Fruit fly (Drosophila melanogaster) whole organism, embryonic: ENCODE data around the gene CG6067.

ENCODE experiments used
- Atf6 ChIP-seq: fragments of 200-800 bp; sonication (Bioruptor generic); IDR thresholded peaks from 2 replicates; pipeline ENCODE4 v1.3.6; 2022; ENCODE audit warnings: missing biosample characterization, missing genetic modification characterization
- Blimp-1 ChIP-seq: fragments of 200-800 bp; sonication (Bioruptor generic); optimal IDR thresholded peaks from 3 replicates; lab custom pipeline; 2018; ENCODE audit warnings: missing biosample characterization, missing genetic modification characterization, mild to moderate bottlenecking, moderate library complexity, missing genetic modification reagents
- CG10321 ChIP-seq: fragments of 200-800 bp; sonication (Bioruptor generic); IDR thresholded peaks from 2 replicates; pipeline ENCODE4 v1.3.6; 2022; ENCODE audit warnings: missing biosample characterization, missing genetic modification characterization
- CG10654 ChIP-seq: fragments of 200-800 bp; sonication (Bioruptor generic); optimal IDR thresholded peaks from 2 replicates; lab custom pipeline; 2016; ENCODE audit warnings: missing biosample characterization, missing genetic modification characterization
- CG11398 ChIP-seq: fragments of 200-800 bp; sonication (Bioruptor generic); optimal IDR thresholded peaks from 2 replicates; lab custom pipeline; 2016; ENCODE audit warnings: missing biosample characterization, missing genetic modification characterization
- CG11723 ChIP-seq: fragments of 200-800 bp; sonication (Bioruptor generic); optimal IDR thresholded peaks from 2 replicates; lab custom pipeline; 2017; ENCODE audit warnings: missing biosample characterization, mild to moderate bottlenecking, missing genetic modification characterization
- CG12071 ChIP-seq: fragments of 200-800 bp; sonication (Bioruptor generic); optimal IDR thresholded peaks from 3 replicates; lab custom pipeline; 2018; ENCODE audit warnings: missing biosample characterization, mild to moderate bottlenecking, missing genetic modification characterization
- CG12219 ChIP-seq: fragments of 200-800 bp; sonication (Bioruptor generic); optimal IDR thresholded peaks from 3 replicates; lab custom pipeline; 2018; ENCODE audit warnings: missing biosample characterization, mild to moderate bottlenecking, missing genetic modification characterization
- CG13287 ChIP-seq: fragments of 200-800 bp; sonication (Bioruptor generic); IDR thresholded peaks from 2 replicates; pipeline ENCODE4 v1.3.6; 2022; ENCODE audit warnings: missing biosample characterization, missing genetic modification characterization; ENCODE audit not compliant: partially characterized antibody
- CG14860 ChIP-seq: fragments of 200-800 bp; sonication (Bioruptor generic); IDR thresholded peaks from 3 replicates; pipeline ENCODE4 v1.3.6; 2022; ENCODE audit warnings: missing biosample characterization, missing genetic modification characterization; ENCODE audit not compliant: partially characterized antibody
- CG15696 ChIP-seq: fragments of 200-800 bp; sonication (Bioruptor generic); optimal IDR thresholded peaks from 2 replicates; lab custom pipeline; 2019; ENCODE audit warnings: missing biosample characterization, mild to moderate bottlenecking, missing genetic modification characterization, moderate library complexity
- CG16813 ChIP-seq: fragments of 200-800 bp; sonication (Bioruptor generic); IDR thresholded peaks from 3 replicates; pipeline ENCODE4 v1.3.6; 2022; ENCODE audit warnings: missing biosample characterization, missing genetic modification characterization; ENCODE audit not compliant: partially characterized antibody
- CG30020 ChIP-seq: fragments of 200-800 bp; optimal IDR thresholded peaks from 2 replicates; lab custom pipeline; 2019; ENCODE audit warnings: missing biosample characterization, mild to moderate bottlenecking, missing genetic modification characterization, moderate library complexity
- CG34224 ChIP-seq: fragments of 200-800 bp; sonication (Bioruptor generic); IDR thresholded peaks from 3 replicates; pipeline ENCODE4 v1.3.6; 2022; ENCODE audit warnings: missing biosample characterization, missing genetic modification characterization; ENCODE audit not compliant: partially characterized antibody
- CG6791 ChIP-seq: fragments of 200-800 bp; sonication (Bioruptor generic); IDR thresholded peaks from 3 replicates; pipeline ENCODE4 v1.3.6; 2022; ENCODE audit warnings: missing biosample characterization, missing genetic modification characterization; ENCODE audit not compliant: partially characterized antibody
- CG6813 ChIP-seq: fragments of 200-800 bp; sonication (Bioruptor generic); optimal IDR thresholded peaks from 2 replicates; lab custom pipeline; 2017; ENCODE audit warnings: missing biosample characterization, missing genetic modification characterization, mild to moderate bottlenecking, moderate library complexity, missing genetic modification reagents
- CG7745 ChIP-seq: fragments of 200-800 bp; sonication (Bioruptor generic); optimal IDR thresholded peaks from 2 replicates; lab custom pipeline; 2018; ENCODE audit warnings: missing biosample characterization, mild to moderate bottlenecking, missing genetic modification characterization, moderate library complexity
- CG7987 ChIP-seq: fragments of 200-800 bp; sonication (Bioruptor generic); optimal IDR thresholded peaks from 2 replicates; lab custom pipeline; 2018; ENCODE audit warnings: missing biosample characterization, mild to moderate bottlenecking, missing genetic modification characterization, moderate library complexity
- CG8924 ChIP-seq: fragments of 200-800 bp; optimal IDR thresholded peaks from 3 replicates; lab custom pipeline; 2019; ENCODE audit warnings: missing biosample characterization, mild to moderate bottlenecking, missing genetic modification characterization, moderate library complexity
- Doc3 ChIP-seq: fragments of 200-800 bp; sonication (Bioruptor generic); IDR thresholded peaks from 3 replicates; pipeline ENCODE4 v1.3.6; 2022; ENCODE audit warnings: missing biosample characterization, missing genetic modification characterization; ENCODE audit not compliant: partially characterized antibody
- Dref ChIP-seq: fragments of 200-800 bp; sonication (Bioruptor generic); IDR thresholded peaks from 2 replicates; pipeline ENCODE4 v1.3.6; 2022; ENCODE audit warnings: missing biosample characterization, missing genetic modification characterization
- Drgx ChIP-seq: fragments of 200-800 bp; sonication (Bioruptor generic); IDR thresholded peaks from 2 replicates; pipeline ENCODE4 v1.3.6; 2022; ENCODE audit warnings: missing biosample characterization, missing genetic modification characterization
- E2f2 ChIP-seq: fragments of 200-800 bp; sonication (Bioruptor generic); IDR thresholded peaks from 2 replicates; pipeline ENCODE4 v1.3.6; 2022; ENCODE audit warnings: missing biosample characterization, missing genetic modification characterization
- HLH4C ChIP-seq: fragments of 200-800 bp; sonication (Bioruptor generic); IDR thresholded peaks from 3 replicates; pipeline ENCODE4 v1.3.6; 2022; ENCODE audit warnings: missing biosample characterization, missing genetic modification characterization; ENCODE audit not compliant: partially characterized antibody
- MBD-R2 ChIP-seq: fragments of 200-800 bp; sonication (Bioruptor generic); IDR thresholded peaks from 2 replicates; pipeline ENCODE4 v1.3.6; 2022; ENCODE audit warnings: missing biosample characterization, missing genetic modification characterization
- Rx ChIP-seq: fragments of 200-800 bp; sonication (Bioruptor generic); IDR thresholded peaks from 2 replicates; pipeline ENCODE4 v1.3.6; 2022; ENCODE audit warnings: missing biosample characterization, missing genetic modification characterization
- aop ChIP-seq: fragments of 200-800 bp; sonication (Bioruptor generic); IDR thresholded peaks from 2 replicates; pipeline ENCODE4 v1.3.6; 2022; ENCODE audit warnings: missing biosample characterization, missing genetic modification characterization
- ato ChIP-seq: fragments of 200-800 bp; sonication (Bioruptor generic); IDR thresholded peaks from 2 replicates; pipeline ENCODE4 v1.3.6; 2022; ENCODE audit warnings: missing biosample characterization, missing genetic modification characterization; ENCODE audit not compliant: partially characterized antibody
- bbx ChIP-seq: fragments of 200-800 bp; sonication (Bioruptor generic); IDR thresholded peaks from 2 replicates; pipeline ENCODE4 v1.3.6; 2022; ENCODE audit warnings: missing biosample characterization, missing genetic modification characterization; ENCODE audit not compliant: partially characterized antibody
- bowl ChIP-seq: fragments of 200-800 bp; sonication (Bioruptor generic); IDR thresholded peaks from 2 replicates; pipeline ENCODE4 v1.3.6; 2022; ENCODE audit warnings: missing biosample characterization, missing genetic modification characterization
- chinmo ChIP-seq: fragments of 200-800 bp; sonication (Bioruptor generic); IDR thresholded peaks from 4 replicates; pipeline ENCODE4 v1.3.6; 2022; ENCODE audit warnings: missing biosample characterization, missing genetic modification characterization; ENCODE audit not compliant: partially characterized antibody
- corto ChIP-seq: fragments of 200-800 bp; sonication (Bioruptor generic); optimal IDR thresholded peaks from 2 replicates; lab custom pipeline; 2016; ENCODE audit warnings: missing biosample characterization, mild to moderate bottlenecking, missing genetic modification characterization, moderate library complexity
- da ChIP-seq: fragments of 200-800 bp; sonication (Bioruptor generic); optimal IDR thresholded peaks from 2 replicates; lab custom pipeline; 2016; ENCODE audit warnings: missing biosample characterization, missing genetic modification characterization
- dpn ChIP-seq, 2 experiments: fragments of 200-800 bp; sonication (Bioruptor generic); optimal IDR thresholded peaks; 3 replicates each; lab custom pipeline; 2016; ENCODE audit warnings: missing biosample characterization in 2 of 2, missing genetic modification characterization in 2 of 2
- hb ChIP-seq: fragments of 200-800 bp; sonication (Bioruptor generic); IDR thresholded peaks from 3 replicates; pipeline ENCODE4 v1.3.6; 2022; ENCODE audit warnings: missing biosample characterization, missing genetic modification characterization; ENCODE audit not compliant: partially characterized antibody
- hbn ChIP-seq: fragments of 200-800 bp; sonication (Bioruptor generic); IDR thresholded peaks from 2 replicates; pipeline ENCODE4 v1.3.6; 2022; ENCODE audit warnings: missing biosample characterization, missing genetic modification characterization; ENCODE audit not compliant: partially characterized antibody
- inv ChIP-seq: fragments of 200-800 bp; sonication (Bioruptor generic); IDR thresholded peaks from 2 replicates; pipeline ENCODE4 v1.3.6; 2022; ENCODE audit warnings: missing biosample characterization, missing genetic modification characterization; ENCODE audit not compliant: partially characterized antibody
- kni ChIP-seq: fragments of 200-800 bp; sonication (Bioruptor generic); optimal IDR thresholded peaks from 3 replicates; lab custom pipeline; 2017; ENCODE audit warnings: mild to moderate bottlenecking, missing biosample characterization, missing genetic modification reagents, missing genetic modification characterization
- knrl ChIP-seq: fragments of 200-800 bp; sonication (Bioruptor generic); IDR thresholded peaks from 3 replicates; pipeline ENCODE4 v1.3.6; 2022; ENCODE audit warnings: missing biosample characterization, missing genetic modification characterization; ENCODE audit not compliant: partially characterized antibody
- luna ChIP-seq: fragments of 200-800 bp; sonication (Bioruptor generic); optimal IDR thresholded peaks from 2 replicates; lab custom pipeline; 2016; ENCODE audit warnings: missing biosample characterization, missing genetic modification characterization
- pfk ChIP-seq: fragments of 200-800 bp; sonication (Bioruptor generic); optimal IDR thresholded peaks from 2 replicates; lab custom pipeline; 2018; ENCODE audit warnings: missing biosample characterization, mild to moderate bottlenecking, missing genetic modification characterization, moderate library complexity
- sc ChIP-seq, 3 experiments: fragments of >200 bp in 2 of 3; fragments of 200-800 bp in 1 of 3; sonication (Bioruptor generic) in 1 of 3; optimal IDR thresholded peaks; 2 replicates in 2 of 3; 3 replicates in 1 of 3; lab custom pipeline; 2017; ENCODE audit warnings: mild to moderate bottlenecking in 1 of 3, missing biosample characterization in 1 of 3, missing genetic modification characterization in 1 of 3, missing genetic modification reagents in 1 of 3
- ssp ChIP-seq: fragments of 200-800 bp; sonication (Bioruptor generic); IDR thresholded peaks from 2 replicates; pipeline ENCODE4 v1.3.6; 2022; ENCODE audit warnings: missing biosample characterization, missing genetic modification characterization

Gene CG6067

DNA sequence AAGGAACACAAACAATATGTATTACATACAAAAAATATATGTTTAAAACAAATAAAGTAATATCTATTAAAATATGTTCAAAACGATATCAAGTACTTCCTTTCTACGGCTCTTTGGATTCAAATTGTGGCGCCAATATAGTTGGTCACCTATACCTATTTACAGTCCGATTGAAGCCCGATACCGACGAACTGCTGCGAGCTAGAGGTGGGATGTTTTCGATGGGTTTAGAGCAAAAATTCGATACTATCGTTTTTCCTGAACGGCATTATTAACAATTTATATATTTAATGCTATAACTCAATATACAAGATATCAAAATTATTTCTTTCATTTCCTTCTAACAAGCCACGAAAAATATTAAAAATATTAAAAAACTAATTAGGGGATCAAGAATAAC, 13.6 kb upstream of the CG6067 start (continued):
- no peak for TF ChIP-seq sc (optimal IDR thresholded peaks at IDR 0.05; lab: Kevin White, UChicago)
- TF ChIP-seq sc (GFP tag; optimal IDR thresholded peaks at IDR 0.05; lab: Kevin White, UChicago) = no peak
- TF ChIP-seq CG13287 (GFP tag; lab: Robert Waterston, UW) = peak; percentile 75
- no peak for TF ChIP-seq corto (GFP tag; lab: Kevin White, UChicago)
- no peak for TF ChIP-seq CG11723
- TF ChIP-seq pfk (GFP tag; lab: Kevin White, UChicago) = no peak
- peak; percentile 82 for TF ChIP-seq E2f2 (GFP tag; lab: Robert Waterston, UW)
- TF ChIP-seq aop (GFP tag; lab: Robert Waterston, UW) = no peak
- TF ChIP-seq CG15696 = no peak
- no peak for TF ChIP-seq CG11398
- no peak for TF ChIP-seq CG10654 (GFP tag; lab: Kevin White, UChicago)
- TF ChIP-seq CG7987 (GFP tag; lab: Kevin White, UChicago) = no peak
- TF ChIP-seq luna (GFP tag; lab: Kevin White, UChicago) = no peak
- TF ChIP-seq hbn = peak; percentile 56
- peak; percentile 26; the same call in 1 of the 3 replicates for TF ChIP-seq hb
- no peak for TF ChIP-seq dpn (GFP tag; optimal IDR thresholded peaks at IDR 0.05; lab: Kevin White, UChicago)
- TF ChIP-seq CG12071 (GFP tag; lab: Kevin White, UChicago) = no peak
- no peak for TF ChIP-seq kni (GFP tag; lab: Kevin White, UChicago)
- TF ChIP-seq CG10321 = no peak
- TF ChIP-seq CG12219 (GFP tag; lab: Kevin White, UChicago) = no peak
- no peak for TF ChIP-seq CG8924 (tag; lab: Kevin White, UChicago)
- TF ChIP-seq knrl (GFP tag; lab: Robert Waterston, UW) = peak; percentile 51; the same call in 2 of the 3 replicates
- TF ChIP-seq CG7745 (tag; lab: Kevin White, UChicago) = no peak
- TF ChIP-seq bowl (GFP tag; lab: Robert Waterston, UW) = no peak
- TF ChIP-seq da (GFP tag; lab: Kevin White, UChicago) = no peak
- no peak for TF ChIP-seq Blimp-1
- no peak for TF ChIP-seq CG6813 (GFP tag; lab: Kevin White, UChicago)
- no peak for TF ChIP-seq Rx (GFP tag; lab: Robert Waterston, UW)
- TF ChIP-seq chinmo (GFP tag; lab: Robert Waterston, UW) = no peak
- no peak for TF ChIP-seq Drgx
- no peak for TF ChIP-seq Atf6 (GFP tag; lab: Robert Waterston, UW)

DNA sequence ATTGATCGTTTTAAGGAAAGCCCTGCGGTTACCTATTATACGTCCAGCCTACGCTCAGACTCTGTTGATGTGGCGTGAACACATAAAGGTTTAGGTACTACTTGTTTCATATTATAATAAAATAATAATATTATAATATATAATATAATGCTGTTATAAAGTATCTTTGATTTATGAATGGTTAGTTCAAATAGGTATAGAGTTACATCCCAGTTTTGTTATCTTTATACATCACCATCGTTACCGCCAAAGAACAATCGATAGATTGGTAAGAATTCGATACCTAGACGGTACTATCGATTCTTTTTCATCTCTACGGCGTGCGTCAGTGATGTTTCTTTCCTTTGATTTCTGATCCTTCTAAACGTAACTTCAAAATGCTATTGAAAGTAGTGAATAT, 13.1 kb upstream of the CG6067 start, which contains the start of gene CG12728:
CG12728 (plus strand) TSS at position 301 of the 400 bp plus-strand sequence.
- TF ChIP-seq Doc3 (GFP tag; lab: Robert Waterston, UW) = peak; percentile 10; the same call in 1 of the 3 replicates

dm6 chrX:5945052-5945830, 10.2 kb upstream of the CG6067 start, which contains the start of gene CG32756:
Gene CG32756 (plus strand): TSS chrX:5945682.
- TF ChIP-seq E2f2 (GFP tag; lab: Robert Waterston, UW) (peak; percentile 66), hb (peak; percentile 58; the same call in 1 of the 3 replicates), ato (GFP tag; lab: Robert Waterston, UW) (peak; percentile 56), ssp (GFP tag; lab: Robert Waterston, UW) (peak; percentile 87), bbx (GFP tag; lab: Robert Waterston, UW) (peak; percentile 70), hbn (peak; percentile 56), HLH4C (GFP tag; lab: Robert Waterston, UW) (peak; percentile 68), CG14860 (GFP tag; lab: Robert Waterston, UW) (peak; percentile 60; the same call in 2 of the 3 replicates), Dref (peak; percentile 70), CG30020 (tag; lab: Kevin White, UChicago) (peak; percentile 66), CG13287 (GFP tag; lab: Robert Waterston, UW) (peak; percentile 77), CG6791 (GFP tag; lab: Robert Waterston, UW) (peak; percentile 77), inv (GFP tag; lab: Robert Waterston, UW) (peak; percentile 53; the same call in 1 of the 2 replicates), CG34224 (peak; percentile 63), knrl (GFP tag; lab: Robert Waterston, UW) (peak; percentile 64; the same call in 2 of the 3 replicates), MBD-R2 (GFP tag; lab: Robert Waterston, UW) (0 out of 2 replicates have a peak, but pooled peaks have one; percentile 26), CG16813 (GFP tag; lab: Robert Waterston, UW) (peak; percentile 71)
